Worm (Caenorhabditis elegans): ENCODE data around the gene gly-14.

ce11 chrIII:3470433-3470832 is 22.6 kb downstream of the gly-14 start:
- no peak for TF ChIP-seq T22C8.4 (GFP tag; IDR thresholded peaks at IDR 0.05)
- no peak for TF ChIP-seq cog-1 (tag; optimal IDR thresholded peaks at IDR 0.05)
- no peak for TF ChIP-seq tab-1 (GFP tag; IDR thresholded peaks at IDR 0.05)
- TF ChIP-seq med-1 (GFP tag; optimal IDR thresholded peaks at IDR 0.05; ENCODE audit: insufficient read depth), result no peak
- TF ChIP-seq ref-1 (GFP tag; conservative IDR thresholded peaks at IDR 0.05), result no peak

Data from whole organism, midembryonic.